Worm (Caenorhabditis elegans): Measurements from ENCODE around the gene C16C8.8.

ce11 chrII:3476536-3476935 lies 15.1 kb upstream of the C16C8.8 start:
- no peak for TF ChIP-seq tbx-37 (GFP tag; conservative IDR thresholded peaks at IDR 0.05)
- no peak for TF ChIP-seq hmbx-1 (tag; optimal IDR thresholded peaks at IDR 0.05)
- no peak for TF ChIP-seq ama-1 (optimal IDR thresholded peaks at IDR 0.05)
- no peak for TF ChIP-seq aly-1 (tag; optimal IDR thresholded peaks at IDR 0.05)
